ENCODE assay signal across 4 worm cellular contexts in genomic region chrII:11275484-11275883, ce11.
TF ChIP-seq lines count a peak whose summit lies in the region.

No protein-coding gene starts in this region.

TF ChIP-seq in whole organism, L1 larva, 84 proteins besides CTCF, POLR2A, EP300 and RAD21:
- TF ChIP-seq lin-14 (GFP tag; optimal IDR thresholded peaks at IDR 0.05; lab: Kevin White, UChicago) (peak; percentile 52), nhr-71 (tag; optimal IDR thresholded peaks at IDR 0.05; lab: Kevin White, UChicago) (peak; percentile 55), unc-130 (tag; optimal IDR thresholded peaks at IDR 0.05; lab: Kevin White, UChicago) (peak; percentile 70), pax-3 (tag; optimal IDR thresholded peaks at IDR 0.05; lab: Kevin White, UChicago) (no peak), efl-1 (optimal IDR thresholded peaks at IDR 0.05; lab: Kevin White, UChicago) (no peak), efl-1 (GFP tag; optimal IDR thresholded peaks at IDR 0.05 in 1 of 2; lab: Kevin White, UChicago) (peak in 1 of 2 experiments; percentile 37), aly-2 (tag; optimal IDR thresholded peaks at IDR 0.05; lab: Kevin White, UChicago) (no peak), rnt-1 (tag; optimal IDR thresholded peaks at IDR 0.05; lab: Kevin White, UChicago) (peak; percentile 76), elt-2 (tag; optimal IDR thresholded peaks at IDR 0.05; lab: Kevin White, UChicago) (no peak), lsy-2 (tag; optimal IDR thresholded peaks at IDR 0.05; lab: Kevin White, UChicago) (peak; percentile 27 to 78)

TF ChIP-seq in whole organism, L2 larva, 48 proteins besides CTCF, POLR2A, EP300 and RAD21:
- TF ChIP-seq skn-1 (tag; optimal IDR thresholded peaks at IDR 0.05; lab: Kevin White, UChicago) = no peak
- no peak for TF ChIP-seq aly-2 (tag; optimal IDR thresholded peaks at IDR 0.05; lab: Kevin White, UChicago)
- TF ChIP-seq nhr-129 (tag; optimal IDR thresholded peaks at IDR 0.05; lab: Kevin White, UChicago) = peak; percentile 47
- no peak for TF ChIP-seq snpc-4 (tag; optimal IDR thresholded peaks at IDR 0.05; lab: Kevin White, UChicago)

TF ChIP-seq in whole organism, L3 larva, 47 proteins besides CTCF, POLR2A, EP300 and RAD21:
- TF ChIP-seq nfya-1 (tag; optimal IDR thresholded peaks at IDR 0.05; lab: Kevin White, UChicago; ENCODE audit: insufficient read depth) (peak; percentile 25), egl-5 (tag; optimal IDR thresholded peaks at IDR 0.05; lab: Kevin White, UChicago) (no peak), aly-2 (tag; optimal IDR thresholded peaks at IDR 0.05; lab: Kevin White, UChicago) (no peak), lin-39 (tag; optimal IDR thresholded peaks at IDR 0.05; lab: Kevin White, UChicago) (peak; percentile 28), mdl-1 (tag; optimal IDR thresholded peaks at IDR 0.05; lab: Kevin White, UChicago) (no peak)

TF ChIP-seq in whole organism, mixed stage, embryonic, 35 proteins besides CTCF, POLR2A, EP300 and RAD21:
- TF ChIP-seq sem-2 (GFP tag; optimal IDR thresholded peaks at IDR 0.05; lab: Kevin White, UChicago) = no peak
- no peak for TF ChIP-seq blmp-1 (tag; optimal IDR thresholded peaks at IDR 0.05; lab: Kevin White, UChicago)
- no peak for TF ChIP-seq mab-5 (tag; optimal IDR thresholded peaks at IDR 0.05; lab: Kevin White, UChicago)
- peak; percentile 81 for TF ChIP-seq hlh-1 (tag; optimal IDR thresholded peaks at IDR 0.05; lab: Kevin White, UChicago)

Comparison
In these comparisons a context has a peak if more than half of its experiments do, and no peak if none do; other contexts are left out.
1. Of the 22 proteins assayed by ChIP-seq in both whole organism, L1 larva and whole organism, L2 larva: peak only in whole organism, L1 larva: lsy-2; only in whole organism, L2 larva: none; in both: none; in neither: 21.